Fruit fly (Drosophila melanogaster): Measurements from ENCODE around the gene Eip75B.

The Eip75B gene

DNA sequence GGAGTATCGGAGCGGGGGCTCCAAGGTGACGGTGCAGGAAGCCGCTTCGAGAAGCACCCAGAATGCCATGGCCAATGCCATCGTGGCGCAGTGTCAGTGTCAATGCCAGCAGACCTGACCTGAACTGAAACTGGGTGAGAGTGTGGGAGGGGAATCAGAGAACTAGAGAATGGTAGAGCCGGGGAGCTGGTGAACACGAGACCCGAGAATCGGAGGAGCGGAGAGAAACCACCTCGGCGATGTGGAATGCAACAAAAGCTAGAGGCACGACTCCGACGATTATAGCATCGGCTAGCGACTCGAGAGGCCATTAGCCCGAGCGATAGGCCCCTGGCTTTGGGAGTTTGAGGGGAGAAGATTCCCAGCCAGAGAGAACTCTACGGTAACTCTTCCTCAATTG lies 17.5 kb upstream of the Eip75B start:
- no peak for TF ChIP-seq Dfd (GFP tag; optimal IDR thresholded peaks at IDR 0.05)
- no peak for TF ChIP-seq foxo (GFP tag; optimal IDR thresholded peaks at IDR 0.05)
- no peak for TF ChIP-seq Rel (GFP tag; optimal IDR thresholded peaks at IDR 0.05)
- no peak for TF ChIP-seq Rel (tag; optimal IDR thresholded peaks at IDR 0.05)
- TF ChIP-seq tai (GFP tag; optimal IDR thresholded peaks at IDR 0.05), result no peak
- TF ChIP-seq dmrt93B (GFP tag; optimal IDR thresholded peaks at IDR 0.05), result no peak
- TF ChIP-seq sage (GFP tag; optimal IDR thresholded peaks at IDR 0.05), result no peak
- no peak for TF ChIP-seq h (GFP tag; optimal IDR thresholded peaks at IDR 0.05)
- TF ChIP-seq psq (GFP tag; optimal IDR thresholded peaks at IDR 0.05), result no peak

DNA sequence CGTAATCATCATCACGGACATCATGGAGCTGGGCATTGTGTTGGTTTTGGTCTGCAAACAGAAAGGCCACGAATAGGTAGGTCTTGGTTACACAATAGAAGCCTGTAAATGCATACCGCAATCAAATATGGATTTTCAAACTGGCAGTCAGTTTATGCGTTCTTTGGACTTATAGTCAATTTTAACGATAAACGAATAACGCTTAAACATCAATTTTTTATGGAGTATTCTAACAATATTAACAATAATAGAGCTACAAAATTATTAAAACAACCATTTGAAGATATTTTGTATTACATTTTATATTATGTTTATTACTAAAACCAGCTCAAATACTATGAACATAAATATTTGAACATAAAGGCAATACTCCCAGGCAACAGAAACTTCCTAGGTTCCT lies 17.0 kb upstream of the Eip75B start:
- TF ChIP-seq Myc (optimal IDR thresholded peaks at IDR 0.05) (no peak), usp (GFP tag; optimal IDR thresholded peaks at IDR 0.05) (no peak), sv (GFP tag; optimal IDR thresholded peaks at IDR 0.05) (no peak), ey (GFP tag; optimal IDR thresholded peaks at IDR 0.05) (no peak), pan (optimal IDR thresholded peaks at IDR 0.05) (no peak), fru (GFP tag; optimal IDR thresholded peaks at IDR 0.05) (no peak), Dif (GFP tag; optimal IDR thresholded peaks at IDR 0.05; ENCODE audit: partially characterized antibody) (no peak), Mio (GFP tag; optimal IDR thresholded peaks at IDR 0.05) (no peak), Jra (GFP tag; optimal IDR thresholded peaks at IDR 0.05) (no peak), Rel (GFP tag; optimal IDR thresholded peaks at IDR 0.05) (no peak), Rel (tag; optimal IDR thresholded peaks at IDR 0.05) (no peak), woc (GFP tag; optimal IDR thresholded peaks at IDR 0.05) (no peak), foxo (GFP tag; optimal IDR thresholded peaks at IDR 0.05) (no peak)

DNA sequence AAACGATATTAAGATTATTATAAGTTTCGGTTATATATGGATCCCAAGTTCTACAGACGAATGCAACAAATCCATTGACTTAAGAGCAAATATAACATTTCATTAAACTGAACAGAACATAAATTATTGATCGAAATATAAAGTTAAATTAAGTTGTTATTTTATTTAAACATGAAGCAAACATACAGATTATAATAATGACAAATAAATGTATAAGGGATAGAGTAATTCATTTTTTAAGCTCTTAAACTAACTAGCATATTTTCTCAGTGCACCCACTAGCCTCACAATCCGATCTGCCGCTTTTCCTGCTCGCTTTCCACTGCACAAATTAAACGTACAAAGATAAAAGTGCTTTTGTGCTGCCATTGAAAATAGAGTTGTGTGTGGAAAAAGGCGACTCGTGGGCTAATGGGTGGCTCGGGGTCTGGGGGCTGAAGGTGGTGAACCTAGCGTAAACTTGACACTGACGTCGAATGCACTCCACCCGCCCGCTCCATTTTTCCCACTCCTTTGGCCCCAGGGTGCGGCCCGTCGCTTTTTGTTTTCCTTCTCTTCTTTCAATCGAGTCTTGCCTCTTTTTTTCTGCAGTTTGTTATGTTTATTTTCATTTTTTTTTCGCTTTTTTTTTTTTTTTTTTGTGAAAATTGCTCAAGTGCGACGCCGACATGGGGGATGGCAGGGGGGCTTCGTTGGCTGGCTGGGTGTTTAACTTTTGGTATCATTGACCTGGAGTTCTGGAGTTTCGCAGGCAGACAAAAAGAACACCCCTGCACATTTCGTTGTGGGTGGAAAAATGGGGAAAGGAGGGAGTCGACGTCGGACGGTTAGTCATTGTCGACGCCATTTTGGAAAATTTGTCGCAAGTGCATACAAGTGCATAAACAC lies 15.4 kb upstream of the Eip75B start:
- peak; percentile 2 for TF ChIP-seq HLH106 (tag; optimal IDR thresholded peaks at IDR 0.05)
- no peak for TF ChIP-seq Mio (GFP tag; optimal IDR thresholded peaks at IDR 0.05)
- TF ChIP-seq OdsH (GFP tag; optimal IDR thresholded peaks at IDR 0.05), result no peak
- TF ChIP-seq Sp1 (GFP tag; optimal IDR thresholded peaks at IDR 0.05), result peak; percentile 29
- TF ChIP-seq Hr83 (GFP tag; optimal IDR thresholded peaks at IDR 0.05; ENCODE audit: poor library complexity, severe bottlenecking), result no peak
- peak in 1 of 2 experiments; percentile 47 for TF ChIP-seq foxo (GFP tag; optimal IDR thresholded peaks at IDR 0.05)
- peak; percentile 4 for TF ChIP-seq fru (GFP tag; optimal IDR thresholded peaks at IDR 0.05)
- no peak for TF ChIP-seq dmrt93B (GFP tag; optimal IDR thresholded peaks at IDR 0.05)

DNA sequence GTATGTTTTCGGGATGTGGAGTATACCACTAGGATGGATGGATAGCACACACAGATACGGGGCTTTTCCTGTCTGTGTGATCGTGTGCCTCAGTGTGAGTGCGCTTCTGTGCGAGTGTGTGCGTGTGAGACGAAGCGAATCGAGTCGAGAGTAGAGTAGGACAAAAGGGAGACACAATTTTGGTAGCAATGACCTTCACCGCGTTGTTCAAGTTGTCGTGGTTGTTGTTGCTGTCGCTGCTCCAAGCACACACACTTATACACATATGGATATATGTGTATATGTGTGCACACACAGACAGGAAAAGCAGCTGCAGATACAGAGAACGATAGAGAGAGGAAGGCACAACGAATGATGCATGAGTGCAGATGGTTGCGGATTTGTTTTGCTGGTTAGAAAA lies 14.6 kb upstream of the Eip75B start:
- TF ChIP-seq pan (optimal IDR thresholded peaks at IDR 0.05), result no peak
- peak; percentile 5 for TF ChIP-seq Dif (GFP tag; optimal IDR thresholded peaks at IDR 0.05; ENCODE audit: partially characterized antibody)
- no peak for TF ChIP-seq sage (GFP tag; optimal IDR thresholded peaks at IDR 0.05)
- no peak for TF ChIP-seq tai (GFP tag; optimal IDR thresholded peaks at IDR 0.05)
- TF ChIP-seq Mio (GFP tag; optimal IDR thresholded peaks at IDR 0.05), result no peak
- no peak for TF ChIP-seq woc (GFP tag; optimal IDR thresholded peaks at IDR 0.05)
- TF ChIP-seq CrebA (GFP tag; optimal IDR thresholded peaks at IDR 0.05; ENCODE audit: borderline replicate concordance), result no peak
- TF ChIP-seq CG32264 (GFP tag; optimal IDR thresholded peaks at IDR 0.05), result no peak
- TF ChIP-seq dmrt93B (GFP tag; optimal IDR thresholded peaks at IDR 0.05), result no peak
- TF ChIP-seq sv (GFP tag; optimal IDR thresholded peaks at IDR 0.05), result no peak
- peak; percentile 14 for TF ChIP-seq Hr83 (GFP tag; optimal IDR thresholded peaks at IDR 0.05; ENCODE audit: poor library complexity, severe bottlenecking)

DNA sequence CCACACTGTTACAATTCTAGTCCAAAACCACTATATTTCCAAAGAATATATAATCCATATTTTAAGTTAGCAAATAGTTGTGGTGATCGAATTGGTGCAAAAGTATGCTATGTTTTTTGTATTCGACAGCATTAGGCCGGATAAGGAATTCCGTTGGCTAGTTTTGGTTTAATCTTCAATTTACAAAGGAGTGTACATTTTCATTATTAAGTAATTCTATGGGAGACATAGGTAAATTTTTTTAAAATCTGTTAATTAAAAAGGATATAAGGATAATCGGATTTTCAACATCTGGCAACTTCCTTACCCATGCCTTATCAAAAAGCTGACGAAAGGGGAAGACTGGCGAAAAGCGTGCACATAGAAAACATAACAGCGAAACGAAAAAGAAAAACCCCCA lies 14.1 kb upstream of the Eip75B start:
- TF ChIP-seq brk (GFP tag; optimal IDR thresholded peaks at IDR 0.05) (no peak), Dif (GFP tag; optimal IDR thresholded peaks at IDR 0.05; ENCODE audit: partially characterized antibody) (no peak), fru (GFP tag; optimal IDR thresholded peaks at IDR 0.05) (peak; percentile 51), Dfd (GFP tag; optimal IDR thresholded peaks at IDR 0.05) (no peak), lola (GFP tag; optimal IDR thresholded peaks at IDR 0.05) (no peak), Hnf4 (GFP tag; optimal IDR thresholded peaks at IDR 0.05) (no peak)
